Worm (Caenorhabditis elegans) whole organism, mixed stage, embryonic: Measurements from ENCODE around the gene ZC455.1.

ENCODE experiments used
- M03D4.4 ChIP-seq: sonication (generic microtip); optimal IDR thresholded peaks from 2 replicates; lab custom pipeline; 2017; ENCODE audit warnings: mild to moderate bottlenecking, missing genetic modification characterization, missing compliant biosample characterization
- blmp-1 ChIP-seq: fragments of 150-350 bp; optimal IDR thresholded peaks from 2 replicates; lab custom pipeline; 2014; ENCODE audit warnings: missing biosample characterization, missing genetic modification characterization
- elt-3 ChIP-seq: fragments of 150-350 bp; optimal IDR thresholded peaks from 2 replicates; lab custom pipeline; 2014; ENCODE audit warnings: missing biosample characterization, missing genetic modification characterization
- lin-13 ChIP-seq: fragments of 150-350 bp; optimal IDR thresholded peaks from 2 replicates; lab custom pipeline; 2014; ENCODE audit warnings: missing biosample characterization, missing genetic modification characterization
- lsy-2 ChIP-seq: fragments of 150-350 bp; optimal IDR thresholded peaks from 2 replicates; lab custom pipeline; 2014; ENCODE audit warnings: missing biosample characterization, missing genetic modification characterization
- mab-5 ChIP-seq: fragments of 150-350 bp; optimal IDR thresholded peaks from 2 replicates; lab custom pipeline; 2014; ENCODE audit warnings: missing biosample characterization, missing genetic modification characterization
- mep-1 ChIP-seq: fragments of 150-350 bp; optimal IDR thresholded peaks from 2 replicates; lab custom pipeline; 2017; ENCODE audit warnings: missing biosample characterization, missing genetic modification reagents, missing genetic modification characterization, inconsistent platforms
- nhr-237 ChIP-seq: fragments of 150-350 bp; optimal IDR thresholded peaks from 2 replicates; lab custom pipeline; 2014; ENCODE audit warnings: missing biosample characterization, missing genetic modification characterization
- unc-62 ChIP-seq: fragments of 150-350 bp; optimal IDR thresholded peaks from 2 replicates; lab custom pipeline; 2014; ENCODE audit warnings: missing biosample characterization, missing genetic modification reagents, missing genetic modification characterization

ce11 chrV:12797992-12798391 lies 24.7 kb downstream of the ZC455.1 start, which contains the start of gene ugt-6:
- TF ChIP-seq lsy-2 (tag; lab: Kevin White, UChicago) (no peak), M03D4.4 (no peak), lin-13 (tag; lab: Kevin White, UChicago) (no peak), unc-62 (GFP tag; lab: Kevin White, UChicago) (no peak), nhr-237 (tag; lab: Kevin White, UChicago) (no peak), blmp-1 (tag; lab: Kevin White, UChicago) (no peak), mab-5 (no peak), mep-1 (tag; lab: Kevin White, UChicago) (no peak), elt-3 (tag; lab: Kevin White, UChicago) (no peak)
